Worm (Caenorhabditis elegans) whole organism, late embryonic: ENCODE data around the gene C33D9.8.

ENCODE experiments used
- C08G9.2 ChIP-seq: sonication (generic microtip); optimal IDR thresholded peaks from 2 replicates; lab custom pipeline; 2016; ENCODE audit warnings: mild to moderate bottlenecking, missing genetic modification characterization, moderate library complexity, missing compliant biosample characterization
- C38D4.7 ChIP-seq: fragments of 200-800 bp; sonication (Bioruptor generic); optimal IDR thresholded peaks from 2 replicates; lab custom pipeline; 2018; ENCODE audit warnings: mild to moderate bottlenecking, missing genetic modification characterization, moderate library complexity, missing compliant biosample characterization
- K09A11.1 ChIP-seq: sonication (generic microtip); optimal IDR thresholded peaks from 2 replicates; lab custom pipeline; 2017; ENCODE audit warnings: antibody characterized with exemption, mild to moderate bottlenecking, missing genetic modification characterization, missing compliant biosample characterization; ENCODE audit not compliant: insufficient read depth
- ceh-19 ChIP-seq: fragments of 200-800 bp; sonication (Bioruptor generic); optimal IDR thresholded peaks from 2 replicates; lab custom pipeline; 2018; ENCODE audit warnings: mild to moderate bottlenecking, missing genetic modification characterization, missing compliant biosample characterization
- ceh-22 ChIP-seq: sonication (generic microtip); optimal IDR thresholded peaks from 2 replicates; lab custom pipeline; 2017; ENCODE audit warnings: missing biosample characterization, missing genetic modification characterization
- ceh-34 ChIP-seq: sonication (generic microtip); optimal IDR thresholded peaks from 2 replicates; lab custom pipeline; 2016; ENCODE audit warnings: mild to moderate bottlenecking, missing genetic modification characterization, missing compliant biosample characterization
- ceh-48 ChIP-seq: sonication (generic microtip); optimal IDR thresholded peaks from 2 replicates; lab custom pipeline; 2016; ENCODE audit warnings: missing genetic modification characterization, inconsistent platforms, missing compliant biosample characterization
- che-1 ChIP-seq: sonication (generic microtip); optimal IDR thresholded peaks from 2 replicates; lab custom pipeline; 2016; ENCODE audit warnings: mild to moderate bottlenecking, missing genetic modification characterization, missing compliant biosample characterization
- elt-2 ChIP-seq: sonication (generic microtip); optimal IDR thresholded peaks from 2 replicates; lab custom pipeline; 2016; ENCODE audit warnings: missing genetic modification reagents, missing genetic modification characterization, missing compliant biosample characterization
- fkh-10 ChIP-seq: fragments of 150-350 bp; optimal IDR thresholded peaks from 2 replicates; lab custom pipeline; 2014; ENCODE audit warnings: missing biosample characterization, missing genetic modification reagents, missing genetic modification characterization
- fkh-6 ChIP-seq: sonication (generic microtip); optimal IDR thresholded peaks from 2 replicates; lab custom pipeline; 2016; ENCODE audit warnings: missing genetic modification characterization, missing compliant biosample characterization
- hlh-13 ChIP-seq: fragments of 200-800 bp; sonication (Bioruptor generic); optimal IDR thresholded peaks from 2 replicates; lab custom pipeline; 2018; ENCODE audit warnings: mild to moderate bottlenecking, missing genetic modification characterization, missing compliant biosample characterization
- hlh-15 ChIP-seq: sonication (generic microtip); optimal IDR thresholded peaks from 2 replicates; lab custom pipeline; 2016; ENCODE audit warnings: missing genetic modification characterization, missing compliant biosample characterization
- hlh-30 ChIP-seq: sonication (generic microtip); optimal IDR thresholded peaks from 2 replicates; lab custom pipeline; 2017; ENCODE audit warnings: antibody characterized with exemption, missing genetic modification characterization, missing compliant biosample characterization; ENCODE audit not compliant: insufficient read depth
- hlh-6 ChIP-seq: sonication (generic microtip); optimal IDR thresholded peaks from 2 replicates; lab custom pipeline; 2016; ENCODE audit warnings: missing genotype, missing genetic modification characterization, missing compliant biosample characterization
- madf-2 ChIP-seq: sonication (generic microtip); optimal IDR thresholded peaks from 2 replicates; lab custom pipeline; 2017; ENCODE audit warnings: missing genetic modification characterization, missing compliant biosample characterization
- nfya-1 ChIP-seq: sonication (generic microtip); optimal IDR thresholded peaks from 2 replicates; lab custom pipeline; 2017; ENCODE audit warnings: missing genetic modification characterization, mild to moderate bottlenecking, missing compliant biosample characterization, antibody characterized with exemption, moderate library complexity
- npax-4 ChIP-seq: sonication (generic microtip); optimal IDR thresholded peaks from 2 replicates; lab custom pipeline; 2016; ENCODE audit warnings: missing genetic modification characterization, missing compliant biosample characterization
- pag-3 ChIP-seq: sonication (generic microtip); optimal IDR thresholded peaks from 2 replicates; lab custom pipeline; 2016; ENCODE audit warnings: missing compliant biosample characterization, missing genetic modification characterization, borderline replicate concordance
- pha-4 ChIP-seq: fragments of 150-350 bp; optimal IDR thresholded peaks from 2 replicates; lab custom pipeline; 2018; ENCODE audit warnings: missing biosample characterization, missing genetic modification reagents, missing genetic modification characterization
- rnt-1 ChIP-seq: sonication (generic microtip); optimal IDR thresholded peaks from 2 replicates; lab custom pipeline; 2016; ENCODE audit warnings: missing genetic modification characterization, missing compliant biosample characterization
- sox-4 ChIP-seq: sonication (generic microtip); optimal IDR thresholded peaks from 2 replicates; lab custom pipeline; 2017; ENCODE audit warnings: mild to moderate bottlenecking, missing genetic modification characterization, inconsistent platforms, missing compliant biosample characterization
- tbx-2 ChIP-seq: sonication (generic microtip); optimal IDR thresholded peaks from 2 replicates; lab custom pipeline; 2016; ENCODE audit warnings: missing genetic modification characterization, missing compliant biosample characterization
- ttx-3 ChIP-seq: sonication (generic microtip); optimal IDR thresholded peaks from 2 replicates; lab custom pipeline; 2016; ENCODE audit warnings: missing genetic modification reagents, missing genetic modification characterization, missing compliant biosample characterization
- unc-42 ChIP-seq: sonication (generic microtip); optimal IDR thresholded peaks from 2 replicates; lab custom pipeline; 2016; ENCODE audit warnings: missing genotype, missing genetic modification characterization, missing compliant biosample characterization
- zip-5 ChIP-seq: sonication (generic microtip); optimal IDR thresholded peaks from 2 replicates; lab custom pipeline; 2016; ENCODE audit warnings: missing genetic modification characterization, missing compliant biosample characterization

C33D9.8 gene

ce11 chrIV:8739294-8739693 is 47.3 kb downstream of the C33D9.8 start, which contains the start of gene F21D5.5:
F21D5.5 (minus strand) TSS chrIV:8739394.
- TF ChIP-seq zip-5 (no peak), C08G9.2 (no peak), ceh-34 (tag; lab: Kevin White, UChicago) (no peak), hlh-30 (tag; lab: Kevin White, UChicago) (no peak), elt-2 (tag; lab: Kevin White, UChicago) (no peak), unc-42 (no peak), C38D4.7 (GFP tag; lab: Kevin White, UChicago) (no peak)

ce11 chrIV:8737787-8738186 is 48.8 kb downstream of the C33D9.8 start, which contains the start of gene F21D5.4:
F21D5.4 (plus strand) TSS chrIV:8738087.
- TF ChIP-seq fkh-10 (GFP tag; lab: Kevin White, UChicago), result no peak
- TF ChIP-seq ceh-19 (GFP tag; lab: Kevin White, UChicago), result no peak
- no peak for TF ChIP-seq tbx-2 (tag; lab: Kevin White, UChicago)
- no peak for TF ChIP-seq che-1 (tag; lab: Kevin White, UChicago)
- TF ChIP-seq hlh-15 (tag; lab: Kevin White, UChicago), result no peak
- no peak for TF ChIP-seq hlh-6 (tag; lab: Kevin White, UChicago)
- no peak for TF ChIP-seq ttx-3 (tag; lab: Kevin White, UChicago)
- TF ChIP-seq pag-3 (tag; lab: Kevin White, UChicago), result no peak
- no peak for TF ChIP-seq zip-5
- TF ChIP-seq hlh-13 (GFP tag; lab: Kevin White, UChicago), result no peak
- no peak for TF ChIP-seq ceh-34 (tag; lab: Kevin White, UChicago)
- no peak for TF ChIP-seq madf-2
- no peak for TF ChIP-seq npax-4 (tag; lab: Kevin White, UChicago)
- no peak for TF ChIP-seq ceh-22 (tag; lab: Kevin White, UChicago)
- TF ChIP-seq fkh-6 (tag; lab: Kevin White, UChicago), result no peak
- TF ChIP-seq rnt-1 (tag; lab: Kevin White, UChicago), result no peak
- no peak for TF ChIP-seq sox-4 (tag; lab: Kevin White, UChicago)
- TF ChIP-seq pha-4, result no peak
- no peak for TF ChIP-seq K09A11.1 (tag; lab: Kevin White, UChicago)

- TF ChIP-seq ttx-3 (tag; lab: Kevin White, UChicago) (no peak), ceh-48 (tag; lab: Kevin White, UChicago) (peak; percentile 31), nfya-1 (tag; lab: Kevin White, UChicago) (peak; percentile 66), madf-2 (no peak)
Measured at ce11 chrIV:8737354-8737753, 49.2 kb downstream of the C33D9.8 start.
